Fruit fly (Drosophila melanogaster) whole organism, embryonic: ENCODE results near the gene CG13390.
A peak's percentile ranks its signal among the peaks of the same experiment; 100 is the strongest.

Experiments
- Bdp1 ChIP-seq: fragments of 200-800 bp; sonication (Bioruptor generic); optimal IDR thresholded peaks from 3 replicates; lab custom pipeline; 2016; ENCODE audit warnings: missing biosample characterization, missing genetic modification characterization
- CG1024 ChIP-seq: fragments of 200-800 bp; sonication (Bioruptor generic); IDR thresholded peaks from 2 replicates; pipeline ENCODE4 v1.3.6; 2022; ENCODE audit warnings: missing biosample characterization, missing genetic modification characterization
- CG10267 ChIP-seq: fragments of 200-800 bp; sonication (Bioruptor generic); optimal IDR thresholded peaks from 2 replicates; lab custom pipeline; 2018; ENCODE audit warnings: missing biosample characterization, mild to moderate bottlenecking, missing genetic modification characterization, moderate library complexity
- CG11398 ChIP-seq: fragments of 200-800 bp; sonication (Bioruptor generic); optimal IDR thresholded peaks from 2 replicates; lab custom pipeline; 2016; ENCODE audit warnings: missing biosample characterization, missing genetic modification characterization
- CG12155 ChIP-seq: fragments of 200-800 bp; sonication (Bioruptor generic); optimal IDR thresholded peaks from 3 replicates; lab custom pipeline; 2016; ENCODE audit warnings: missing biosample characterization, missing genetic modification characterization
- CG1233 ChIP-seq: fragments of 200-800 bp; sonication (Bioruptor generic); optimal IDR thresholded peaks from 4 replicates; lab custom pipeline; 2018; ENCODE audit warnings: missing biosample characterization, mild to moderate bottlenecking, missing genetic modification characterization
- CG12391 ChIP-seq: fragments of 200-800 bp; sonication (Bioruptor generic); optimal IDR thresholded peaks from 3 replicates; lab custom pipeline; 2018; ENCODE audit warnings: missing biosample characterization, mild to moderate bottlenecking, missing genetic modification characterization, moderate library complexity
- CG13287 ChIP-seq: fragments of 200-800 bp; sonication (Bioruptor generic); IDR thresholded peaks from 2 replicates; pipeline ENCODE4 v1.3.6; 2022; ENCODE audit warnings: missing biosample characterization, missing genetic modification characterization; ENCODE audit not compliant: partially characterized antibody
- CG13296 ChIP-seq: fragments of 200-800 bp; sonication (Bioruptor generic); optimal IDR thresholded peaks from 3 replicates; lab custom pipeline; 2018; ENCODE audit warnings: missing biosample characterization, mild to moderate bottlenecking, missing genetic modification characterization
- CG14965 ChIP-seq: fragments of 200-800 bp; sonication (Bioruptor generic); optimal IDR thresholded peaks from 2 replicates; lab custom pipeline; 2016; ENCODE audit warnings: missing biosample characterization, missing genetic modification characterization, borderline replicate concordance
- CG1529 ChIP-seq: fragments of 200-800 bp; sonication (Bioruptor generic); optimal IDR thresholded peaks from 3 replicates; lab custom pipeline; 2018; ENCODE audit warnings: missing biosample characterization, missing genetic modification characterization
- CG15601 ChIP-seq: fragments of 200-800 bp; sonication (Bioruptor generic); optimal IDR thresholded peaks from 3 replicates; lab custom pipeline; 2019; ENCODE audit warnings: missing biosample characterization, mild to moderate bottlenecking, missing genetic modification characterization, moderate library complexity
- CG16863 ChIP-seq: fragments of 200-800 bp; sonication (Bioruptor generic); optimal IDR thresholded peaks from 3 replicates; lab custom pipeline; 2016; ENCODE audit warnings: missing biosample characterization, missing genetic modification characterization
- CG17568 ChIP-seq: fragments of 200-800 bp; sonication (Bioruptor generic); optimal IDR thresholded peaks from 2 replicates; lab custom pipeline; 2018; ENCODE audit warnings: missing biosample characterization, mild to moderate bottlenecking, missing genetic modification characterization, moderate library complexity
- CG1832 ChIP-seq: fragments of 200-800 bp; sonication (Bioruptor generic); optimal IDR thresholded peaks from 2 replicates; lab custom pipeline; 2017; ENCODE audit warnings: missing biosample characterization, mild to moderate bottlenecking, missing genetic modification characterization, inconsistent platforms
- CG18476 ChIP-seq: fragments of 200-800 bp; sonication (Bioruptor generic); optimal IDR thresholded peaks from 2 replicates; lab custom pipeline; 2016; ENCODE audit warnings: missing biosample characterization, mild to moderate bottlenecking, missing genetic modification characterization
- CG2129 ChIP-seq: fragments of 200-800 bp; sonication (Bioruptor generic); IDR thresholded peaks from 2 replicates; pipeline ENCODE4 v1.3.6; 2022; ENCODE audit warnings: missing biosample characterization, missing genetic modification characterization; ENCODE audit not compliant: partially characterized antibody
- CG2889 ChIP-seq: fragments of 200-800 bp; sonication (Bioruptor generic); IDR thresholded peaks from 3 replicates; pipeline ENCODE4 v1.3.6; 2022; ENCODE audit warnings: missing biosample characterization, missing genetic modification characterization
- CG30020 ChIP-seq: fragments of 200-800 bp; optimal IDR thresholded peaks from 2 replicates; lab custom pipeline; 2019; ENCODE audit warnings: missing biosample characterization, mild to moderate bottlenecking, missing genetic modification characterization, moderate library complexity
- CG3163 ChIP-seq: fragments of 200-800 bp; sonication (Bioruptor generic); optimal IDR thresholded peaks from 3 replicates; lab custom pipeline; 2016; ENCODE audit warnings: missing biosample characterization, missing genetic modification characterization
- CG4360 ChIP-seq: fragments of 200-800 bp; sonication (Bioruptor generic); IDR thresholded peaks from 2 replicates; pipeline ENCODE4 v1.3.6; 2022; ENCODE audit warnings: missing biosample characterization, missing genetic modification characterization
- CG6175 ChIP-seq: fragments of 200-800 bp; sonication (Bioruptor generic); IDR thresholded peaks from 3 replicates; pipeline ENCODE4 v1.3.6; 2022; ENCODE audit warnings: missing biosample characterization, missing genetic modification characterization
- CG6654 ChIP-seq: fragments of 200-800 bp; sonication (Bioruptor generic); optimal IDR thresholded peaks from 2 replicates; lab custom pipeline; 2017; ENCODE audit warnings: missing biosample characterization, mild to moderate bottlenecking, missing genetic modification characterization
- CG6813 ChIP-seq: fragments of 200-800 bp; sonication (Bioruptor generic); optimal IDR thresholded peaks from 2 replicates; lab custom pipeline; 2017; ENCODE audit warnings: missing biosample characterization, missing genetic modification characterization, mild to moderate bottlenecking, moderate library complexity, missing genetic modification reagents
- CG7357 ChIP-seq: fragments of 200-800 bp; sonication (Bioruptor generic); IDR thresholded peaks from 3 replicates; pipeline ENCODE4 v1.3.6; 2022; ENCODE audit warnings: missing biosample characterization, missing genetic modification characterization
- Chrac-16 ChIP-seq: fragments of 200-800 bp; sonication (Bioruptor generic); optimal IDR thresholded peaks from 3 replicates; lab custom pipeline; 2016; ENCODE audit warnings: missing biosample characterization, missing genetic modification characterization
- Drgx ChIP-seq: fragments of 200-800 bp; sonication (Bioruptor generic); IDR thresholded peaks from 2 replicates; pipeline ENCODE4 v1.3.6; 2022; ENCODE audit warnings: missing biosample characterization, missing genetic modification characterization
- HLH54F ChIP-seq: fragments of 200-800 bp; sonication (Bioruptor generic); optimal IDR thresholded peaks from 3 replicates; lab custom pipeline; 2016; ENCODE audit warnings: missing biosample characterization, missing genetic modification characterization
- Kr ChIP-seq: fragments of 200-800 bp; sonication (Bioruptor generic); optimal IDR thresholded peaks from 2 replicates; lab custom pipeline; 2017; ENCODE audit warnings: missing biosample characterization, mild to moderate bottlenecking, missing genetic modification characterization
- Mad ChIP-seq: fragments of 200-800 bp; sonication (Bioruptor generic); optimal IDR thresholded peaks from 2 replicates; lab custom pipeline; 2016; ENCODE audit warnings: missing biosample characterization, missing genetic modification characterization
- Sry-δ ChIP-seq: fragments of 200-800 bp; sonication (Bioruptor generic); optimal IDR thresholded peaks from 2 replicates; lab custom pipeline; 2016; ENCODE audit warnings: missing biosample characterization, missing genetic modification characterization
- bab2 ChIP-seq: fragments of 200-800 bp; sonication (Bioruptor generic); optimal IDR thresholded peaks from 2 replicates; lab custom pipeline; 2016; ENCODE audit warnings: missing biosample characterization, missing genetic modification characterization
- cad ChIP-seq: fragments of >200 bp; optimal IDR thresholded peaks from 2 replicates; lab custom pipeline; 2017; ENCODE audit warnings: missing biosample characterization, missing genetic modification characterization
- cato ChIP-seq: fragments of 200-800 bp; sonication (Bioruptor generic); optimal IDR thresholded peaks from 2 replicates; lab custom pipeline; 2016; ENCODE audit warnings: missing biosample characterization, missing genetic modification characterization, borderline replicate concordance
- chinmo ChIP-seq: fragments of 200-800 bp; sonication (Bioruptor generic); IDR thresholded peaks from 4 replicates; pipeline ENCODE4 v1.3.6; 2022; ENCODE audit warnings: missing biosample characterization, missing genetic modification characterization; ENCODE audit not compliant: partially characterized antibody
- corto ChIP-seq: fragments of 200-800 bp; sonication (Bioruptor generic); optimal IDR thresholded peaks from 2 replicates; lab custom pipeline; 2016; ENCODE audit warnings: missing biosample characterization, mild to moderate bottlenecking, missing genetic modification characterization, moderate library complexity
- croc ChIP-seq: fragments of 200-800 bp; sonication (Bioruptor generic); conservative IDR thresholded peaks from 3 replicates; pipeline ENCODE4 v1.3.6; 2022; ENCODE audit warnings: missing biosample characterization, missing genetic modification characterization
- disco-r ChIP-seq: fragments of 200-800 bp; sonication (Bioruptor generic); optimal IDR thresholded peaks from 2 replicates; lab custom pipeline; 2016; ENCODE audit warnings: missing biosample characterization, missing genetic modification characterization
- fu2 ChIP-seq: fragments of 200-800 bp; sonication (Bioruptor generic); optimal IDR thresholded peaks from 2 replicates; lab custom pipeline; 2016; ENCODE audit warnings: missing biosample characterization, missing genetic modification characterization
- gfzf ChIP-seq: fragments of 200-800 bp; sonication (Bioruptor generic); optimal IDR thresholded peaks from 2 replicates; lab custom pipeline; 2016; ENCODE audit warnings: missing biosample characterization, mild to moderate bottlenecking, missing genetic modification characterization, moderate library complexity
- lab ChIP-seq: fragments of 200-800 bp; sonication (Bioruptor generic); optimal IDR thresholded peaks from 3 replicates; lab custom pipeline; 2017; ENCODE audit warnings: missing biosample characterization, missing genetic modification characterization, mild to moderate bottlenecking, moderate library complexity, missing genetic modification reagents
- org-1 ChIP-seq: fragments of 200-800 bp; sonication (Bioruptor generic); optimal IDR thresholded peaks from 2 replicates; lab custom pipeline; 2017; ENCODE audit warnings: missing biosample characterization, missing genetic modification characterization
- pita ChIP-seq: fragments of 200-800 bp; sonication (Bioruptor generic); optimal IDR thresholded peaks from 2 replicates; lab custom pipeline; 2017; ENCODE audit warnings: missing biosample characterization, mild to moderate bottlenecking, missing genetic modification characterization
- salm ChIP-seq: fragments of 200-800 bp; sonication (Bioruptor generic); optimal IDR thresholded peaks from 2 replicates; lab custom pipeline; 2018; ENCODE audit warnings: missing biosample characterization, mild to moderate bottlenecking, missing genetic modification characterization
- sisA ChIP-seq: fragments of 200-800 bp; sonication (Bioruptor generic); IDR thresholded peaks from 2 replicates; pipeline ENCODE4 v1.3.6; 2022; ENCODE audit warnings: missing biosample characterization, missing genetic modification characterization
- so ChIP-seq: fragments of 200-800 bp; sonication (Bioruptor generic); IDR thresholded peaks from 3 replicates; pipeline ENCODE4 v1.3.6; 2022; ENCODE audit warnings: missing biosample characterization, missing genetic modification characterization
- ttk ChIP-seq: fragments of 200-800 bp; sonication (Bioruptor generic); IDR thresholded peaks from 2 replicates; pipeline ENCODE4 v2.1.2; 2022; ENCODE audit warnings: missing biosample characterization, missing genetic modification characterization
- twi ChIP-seq: fragments of 200-800 bp; optimal IDR thresholded peaks from 2 replicates; lab custom pipeline; 2019; ENCODE audit warnings: missing biosample characterization, mild to moderate bottlenecking, missing genetic modification characterization, moderate library complexity
- vnd ChIP-seq: fragments of 200-800 bp; sonication (Bioruptor generic); IDR thresholded peaks from 3 replicates; pipeline ENCODE4 v1.3.6; 2022; ENCODE audit warnings: missing biosample characterization, missing genetic modification characterization; ENCODE audit not compliant: partially characterized antibody
- vvl ChIP-seq: fragments of 200-800 bp; sonication (Bioruptor generic); IDR thresholded peaks from 2 replicates; pipeline ENCODE4 v1.3.6; 2022; ENCODE audit warnings: missing biosample characterization, missing genetic modification characterization

Gene CG13390

DNA sequence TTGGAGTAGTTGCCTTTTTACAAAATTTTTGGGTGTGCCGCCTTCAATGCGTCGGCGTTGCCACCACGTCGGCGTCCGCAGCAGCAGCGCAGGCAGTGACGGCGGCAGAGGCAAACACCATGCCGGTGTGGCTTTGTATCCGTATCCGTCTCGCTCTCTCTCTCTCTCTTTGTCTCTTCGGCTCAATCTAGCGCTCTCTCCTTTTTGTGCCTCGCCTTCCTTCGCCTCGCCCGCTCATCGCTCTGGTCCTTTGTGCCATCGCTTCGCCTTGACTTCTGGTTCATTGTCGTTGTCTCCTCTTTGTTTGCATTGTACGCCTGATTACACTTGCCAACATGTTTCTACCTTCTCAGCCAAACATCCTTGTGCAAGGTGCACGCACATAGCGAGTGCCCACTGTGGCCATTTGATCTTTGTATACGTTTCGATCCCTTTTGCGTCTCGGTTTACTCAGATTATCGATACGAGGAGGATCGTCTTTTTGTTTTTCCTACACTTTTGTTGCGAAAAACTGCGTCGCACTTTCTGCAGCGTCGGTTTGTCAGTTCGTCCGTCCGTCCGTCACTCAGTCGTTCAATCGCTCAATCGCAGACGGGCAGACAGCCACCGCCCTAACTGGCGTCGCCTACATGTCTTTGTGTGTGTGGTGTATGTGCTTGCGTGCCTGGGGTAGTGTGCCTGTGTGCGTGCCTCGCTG is 39.9 kb upstream of the CG13390 start (continued):
- TF ChIP-seq CG6175 = no peak
- no peak for TF ChIP-seq salm (tag; lab: Kevin White, UChicago)
- peak; percentile 7 for TF ChIP-seq twi (tag; lab: Kevin White, UChicago)
- TF ChIP-seq cato (GFP tag; lab: Kevin White, UChicago) = no peak
- TF ChIP-seq CG18476 (GFP tag; lab: Kevin White, UChicago) = no peak
- no peak for TF ChIP-seq Sry-δ (GFP tag; lab: Kevin White, UChicago)
- TF ChIP-seq corto (GFP tag; lab: Kevin White, UChicago) = peak; percentile 21
- no peak for TF ChIP-seq CG13296 (GFP tag; lab: Kevin White, UChicago)
- TF ChIP-seq CG2129 (GFP tag; lab: Robert Waterston, UW) = no peak
- no peak for TF ChIP-seq org-1
- peak; percentile 17; the same call in 1 of the 2 replicates for TF ChIP-seq CG13287 (GFP tag; lab: Robert Waterston, UW)
- no peak for TF ChIP-seq CG1529 (GFP tag; lab: Kevin White, UChicago)
- no peak for TF ChIP-seq gfzf
- TF ChIP-seq lab (GFP tag; lab: Kevin White, UChicago) = no peak
- TF ChIP-seq CG14965 = no peak
- TF ChIP-seq Bdp1 (GFP tag; lab: Kevin White, UChicago) = no peak
- no peak for TF ChIP-seq CG10267
- 0 out of 4 replicates have a peak, but pooled peaks have one; percentile 16 for TF ChIP-seq chinmo (GFP tag; lab: Robert Waterston, UW)
- no peak for TF ChIP-seq cad (GFP tag; lab: Kevin White, UChicago)
- no peak for TF ChIP-seq CG17568 (GFP tag; lab: Kevin White, UChicago)
- no peak for TF ChIP-seq fu2 (GFP tag; lab: Kevin White, UChicago)
- TF ChIP-seq HLH54F = no peak
- no peak for TF ChIP-seq CG7357 (GFP tag; lab: Robert Waterston, UW)
- no peak for TF ChIP-seq pita (GFP tag; lab: Kevin White, UChicago)
- TF ChIP-seq vvl (GFP tag; lab: Robert Waterston, UW) = no peak
- peak; percentile 6 for TF ChIP-seq bab2 (GFP tag; lab: Kevin White, UChicago)
- no peak for TF ChIP-seq so (GFP tag; lab: Robert Waterston, UW)
- no peak for TF ChIP-seq CG1233
- TF ChIP-seq CG12391 (tag; lab: Kevin White, UChicago) = no peak
- TF ChIP-seq CG16863 = no peak
- TF ChIP-seq CG12155 (GFP tag; lab: Kevin White, UChicago) = no peak
- no peak for TF ChIP-seq Kr
- no peak for TF ChIP-seq sisA (GFP tag; lab: Robert Waterston, UW)
- TF ChIP-seq CG30020 = no peak
- TF ChIP-seq Drgx = no peak; the same call in 1 of the 2 replicates
- TF ChIP-seq vnd (GFP tag; lab: Robert Waterston, UW) = no peak
- peak; percentile 78 for TF ChIP-seq CG2889
- TF ChIP-seq CG1024 = 0 out of 2 replicates have a peak, but pooled peaks have one; percentile 11
- peak; percentile 82 for TF ChIP-seq CG1832
- TF ChIP-seq disco-r (GFP tag; lab: Kevin White, UChicago) = no peak
- no peak for TF ChIP-seq CG3163
- TF ChIP-seq CG15601 (tag; lab: Kevin White, UChicago) = no peak
- TF ChIP-seq CG11398 (GFP tag; lab: Kevin White, UChicago) = no peak
- TF ChIP-seq ttk (GFP tag; lab: Robert Waterston, UW) = no peak
- no peak for TF ChIP-seq CG4360 (GFP tag; lab: Robert Waterston, UW)
- TF ChIP-seq CG6813 (GFP tag; lab: Kevin White, UChicago) = peak; percentile 4
- no peak for TF ChIP-seq CG6654 (GFP tag; lab: Kevin White, UChicago)
- no peak for TF ChIP-seq Chrac-16
- TF ChIP-seq Mad (GFP tag; lab: Kevin White, UChicago) = no peak
- no peak for TF ChIP-seq croc (GFP tag; lab: Robert Waterston, UW)
